Fruit fly (Drosophila melanogaster): ENCODE results near the gene Pburs.

Gene Pburs

DNA sequence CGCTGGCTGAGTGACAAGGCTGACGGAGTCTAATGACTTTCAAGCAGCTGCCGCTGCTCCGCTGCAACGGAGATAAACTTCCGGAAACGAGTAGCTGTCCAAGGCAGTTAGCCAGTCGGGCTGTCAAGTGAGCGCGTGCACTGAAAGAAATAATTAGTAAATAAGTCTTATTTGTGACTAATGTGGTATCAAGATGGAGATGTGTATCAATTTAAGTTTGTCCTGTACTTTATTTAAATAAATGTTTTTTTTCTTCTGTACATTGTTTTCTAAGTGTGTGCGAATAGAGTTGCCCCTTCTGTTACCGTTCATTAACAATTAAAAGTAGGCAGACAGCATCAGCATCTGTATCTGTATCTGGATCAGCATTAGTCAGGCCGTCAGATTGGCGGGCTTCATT lies 34.2 kb upstream of the Pburs start (continued):
- TF ChIP-seq lmd (GFP tag; IDR thresholded peaks at IDR 0.05) (no peak), sens (GFP tag) (peak; percentile 77), chm (GFP tag; IDR thresholded peaks at IDR 0.05) (0 out of 2 replicates have a peak, but pooled peaks have one; percentile 14), cg (GFP tag; optimal IDR thresholded peaks at IDR 0.05) (no peak), CG12219 (GFP tag; optimal IDR thresholded peaks at IDR 0.05) (no peak), CG17802 (tag; optimal IDR thresholded peaks at IDR 0.05) (no peak), Hr51 (GFP tag; optimal IDR thresholded peaks at IDR 0.05) (no peak), CG12659 (GFP tag; optimal IDR thresholded peaks at IDR 0.05) (no peak), kay (GFP tag; optimal IDR thresholded peaks at IDR 0.05) (no peak), Oaz (GFP tag; IDR thresholded peaks at IDR 0.05) (no peak), inv (GFP tag; IDR thresholded peaks at IDR 0.05; ENCODE audit: partially characterized antibody) (no peak), D19B (GFP tag; optimal IDR thresholded peaks at IDR 0.05) (no peak), CG13424 (tag; optimal IDR thresholded peaks at IDR 0.05) (no peak), lilli (GFP tag; optimal IDR thresholded peaks at IDR 0.05) (no peak), Nf-YC (tag; optimal IDR thresholded peaks at IDR 0.05) (no peak), Doc2 (GFP tag; IDR thresholded peaks at IDR 0.05) (no peak), disco-r (GFP tag; optimal IDR thresholded peaks at IDR 0.05) (no peak), az2 (GFP tag; optimal IDR thresholded peaks at IDR 0.05) (no peak), amos (GFP tag; IDR thresholded peaks at IDR 0.05; ENCODE audit: partially characterized antibody) (no peak), hth (optimal IDR thresholded peaks at IDR 0.05) (no peak), kah (GFP tag; optimal IDR thresholded peaks at IDR 0.05) (no peak), Blimp-1 (GFP tag; optimal IDR thresholded peaks at IDR 0.05) (peak; percentile 3), Ssrp (tag; optimal IDR thresholded peaks at IDR 0.05) (peak; percentile 11), CG10321 (GFP tag; IDR thresholded peaks at IDR 0.05) (no peak), CG12071 (GFP tag; optimal IDR thresholded peaks at IDR 0.05) (no peak), Rx (GFP tag; IDR thresholded peaks at IDR 0.05) (no peak), CoRest (tag; optimal IDR thresholded peaks at IDR 0.05) (no peak), nmo (GFP tag; optimal IDR thresholded peaks at IDR 0.05) (no peak), CG9609 (GFP tag; optimal IDR thresholded peaks at IDR 0.05) (peak; percentile 11), CG8944 (GFP tag; optimal IDR thresholded peaks at IDR 0.05) (no peak), CG4854 (GFP tag; optimal IDR thresholded peaks at IDR 0.05) (no peak), CG10274 (GFP tag; optimal IDR thresholded peaks at IDR 0.05) (no peak), zf30C (GFP tag; optimal IDR thresholded peaks at IDR 0.05) (peak; percentile 19), CG8478 (optimal IDR thresholded peaks at IDR 0.05) (no peak), CG10654 (GFP tag; optimal IDR thresholded peaks at IDR 0.05) (no peak), CG17359 (tag; optimal IDR thresholded peaks at IDR 0.05) (peak; percentile 1), CkIIα-i1 (GFP tag; IDR thresholded peaks at IDR 0.05) (no peak), ci (GFP tag; IDR thresholded peaks at IDR 0.05) (peak; percentile 67; the same call in 1 of the 3 replicates), CG34422 (GFP tag; IDR thresholded peaks at IDR 0.05) (peak; percentile 54; the same call in 1 of the 3 replicates), CG5180 (GFP tag; optimal IDR thresholded peaks at IDR 0.05) (no peak), da (GFP tag; optimal IDR thresholded peaks at IDR 0.05) (no peak), CG8388 (GFP tag; optimal IDR thresholded peaks at IDR 0.05) (no peak), trem (tag; optimal IDR thresholded peaks at IDR 0.05) (peak; percentile 1), Bdp1 (GFP tag; optimal IDR thresholded peaks at IDR 0.05) (no peak), HLH3B (GFP tag; IDR thresholded peaks at IDR 0.05) (no peak), CG11456 (GFP tag; IDR thresholded peaks at IDR 0.05) (no peak), CG6654 (GFP tag; optimal IDR thresholded peaks at IDR 0.05) (no peak), CG18476 (GFP tag; optimal IDR thresholded peaks at IDR 0.05) (no peak), so (GFP tag; IDR thresholded peaks at IDR 0.05) (0 out of 3 replicates have a peak, but pooled peaks have one; percentile 15), Dip3 (GFP tag; optimal IDR thresholded peaks at IDR 0.05) (no peak), Mrtf (GFP tag; IDR thresholded peaks at IDR 0.05) (no peak), zen2 (GFP tag; IDR thresholded peaks at IDR 0.05; ENCODE audit: partially characterized antibody) (no peak)
